Fruit fly (Drosophila melanogaster): ENCODE results near the gene CG18268.
A peak's percentile ranks its signal among the peaks of the same experiment; 100 is the strongest.

CG18268 gene

DNA sequence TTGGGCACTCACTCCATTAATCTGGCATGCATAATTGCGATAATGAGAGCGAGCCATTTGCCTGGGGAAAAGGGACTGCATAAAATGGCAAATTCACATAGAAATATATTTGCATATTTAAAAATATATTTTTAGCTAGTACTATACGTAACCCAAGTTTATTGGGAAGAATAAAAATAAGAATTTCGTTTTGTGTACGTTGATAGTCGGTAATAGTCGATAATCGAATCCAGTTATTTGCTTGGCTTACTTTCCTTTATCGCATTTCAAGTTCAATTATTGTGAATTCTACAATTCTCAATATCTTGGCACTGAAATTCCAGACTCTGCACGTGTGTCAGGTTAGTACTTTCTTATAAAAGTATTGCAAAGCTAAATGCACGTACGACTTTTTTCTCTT, 1.5 kb downstream of the CG18268 start, which contains the start of gene CG3014:
TSS of gene CG3014 (minus strand) at position 101 of the 400 bp plus-strand sequence.
- TF ChIP-seq h (GFP tag; optimal IDR thresholded peaks at IDR 0.05) (no peak), Rel (GFP tag; optimal IDR thresholded peaks at IDR 0.05) (no peak), Rel (tag; optimal IDR thresholded peaks at IDR 0.05) (no peak), Hr83 (GFP tag; optimal IDR thresholded peaks at IDR 0.05; ENCODE audit: poor library complexity, severe bottlenecking) (no peak), lola (GFP tag; optimal IDR thresholded peaks at IDR 0.05) (no peak), brk (GFP tag; optimal IDR thresholded peaks at IDR 0.05) (no peak), Myc (optimal IDR thresholded peaks at IDR 0.05) (no peak), GATAd (GFP tag; optimal IDR thresholded peaks at IDR 0.05) (no peak), Dfd (GFP tag; optimal IDR thresholded peaks at IDR 0.05) (no peak), usp (GFP tag; optimal IDR thresholded peaks at IDR 0.05) (no peak), dl (GFP tag; optimal IDR thresholded peaks at IDR 0.05; ENCODE audit: insufficient read depth in 1 of 2, partially characterized antibody in 2 of 2) (no peak), Abd-B (GFP tag; optimal IDR thresholded peaks at IDR 0.05) (no peak), sv (GFP tag; optimal IDR thresholded peaks at IDR 0.05) (no peak), Hr78 (GFP tag; optimal IDR thresholded peaks at IDR 0.05) (no peak), Dif (GFP tag; optimal IDR thresholded peaks at IDR 0.05; ENCODE audit: partially characterized antibody) (no peak), jim (GFP tag; optimal IDR thresholded peaks at IDR 0.05) (no peak), Vsx2 (GFP tag; optimal IDR thresholded peaks at IDR 0.05; ENCODE audit: partially characterized antibody) (no peak), Hnf4 (GFP tag; optimal IDR thresholded peaks at IDR 0.05) (no peak), Sp1 (GFP tag; optimal IDR thresholded peaks at IDR 0.05) (no peak), woc (GFP tag; optimal IDR thresholded peaks at IDR 0.05) (no peak), tai (GFP tag; optimal IDR thresholded peaks at IDR 0.05) (no peak)

DNA sequence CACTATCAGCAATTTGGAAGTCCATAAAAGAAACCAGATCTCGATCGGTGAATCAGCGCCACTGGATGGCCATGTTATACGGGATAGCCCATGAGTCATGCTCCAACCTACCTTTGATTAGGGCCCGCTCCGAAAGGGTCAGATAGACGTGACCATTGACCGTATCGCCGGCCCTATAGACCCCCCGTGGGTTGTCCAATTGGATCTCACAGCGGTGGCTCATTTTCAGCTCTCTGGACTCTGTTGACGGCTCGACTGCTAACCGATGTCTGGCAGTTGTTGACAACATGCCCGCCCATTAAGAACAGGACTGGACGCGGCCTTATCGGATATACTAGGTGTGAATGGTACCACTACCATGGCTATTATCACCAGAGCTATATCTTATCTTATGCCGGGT, 5.7 kb downstream of the CG18268 start, which contains the start of gene CG18744:
TSS of gene CG18744 (minus strand) at position 247 of the 400 bp plus-strand sequence.
- no peak for TF ChIP-seq psq (GFP tag; optimal IDR thresholded peaks at IDR 0.05)
- no peak for TF ChIP-seq dmrt93B (GFP tag; optimal IDR thresholded peaks at IDR 0.05)
- TF ChIP-seq h (GFP tag; optimal IDR thresholded peaks at IDR 0.05): no peak
- TF ChIP-seq Jra (GFP tag; optimal IDR thresholded peaks at IDR 0.05): no peak
- no peak for TF ChIP-seq CG32264 (GFP tag; optimal IDR thresholded peaks at IDR 0.05)
- no peak for TF ChIP-seq OdsH (GFP tag; optimal IDR thresholded peaks at IDR 0.05)
- TF ChIP-seq rgr (GFP tag; optimal IDR thresholded peaks at IDR 0.05): no peak
- no peak for TF ChIP-seq fru (GFP tag; optimal IDR thresholded peaks at IDR 0.05)
- no peak for TF ChIP-seq lola (GFP tag; optimal IDR thresholded peaks at IDR 0.05)
- TF ChIP-seq Dfd (GFP tag; optimal IDR thresholded peaks at IDR 0.05): no peak
- no peak for TF ChIP-seq N (GFP tag; optimal IDR thresholded peaks at IDR 0.05)
- TF ChIP-seq HLH106 (tag; optimal IDR thresholded peaks at IDR 0.05): no peak

dm6 chr3R:7793855-7794254, 10.4 kb downstream of the CG18268 start, which contains the start of gene CG2641:
TSS of gene CG2641 (plus strand) at chr3R:7794069.
- no peak for TF ChIP-seq sv (GFP tag; optimal IDR thresholded peaks at IDR 0.05)
- no peak for TF ChIP-seq tai (GFP tag; optimal IDR thresholded peaks at IDR 0.05)
- peak; percentile 16 for TF ChIP-seq Vsx2 (GFP tag; optimal IDR thresholded peaks at IDR 0.05; ENCODE audit: partially characterized antibody)
- TF ChIP-seq dmrt93B (GFP tag; optimal IDR thresholded peaks at IDR 0.05): no peak
- TF ChIP-seq Abd-B (GFP tag; optimal IDR thresholded peaks at IDR 0.05): no peak
- TF ChIP-seq lola (GFP tag; optimal IDR thresholded peaks at IDR 0.05): no peak
- TF ChIP-seq Hr78 (GFP tag; optimal IDR thresholded peaks at IDR 0.05): no peak
- TF ChIP-seq Hnf4 (GFP tag; optimal IDR thresholded peaks at IDR 0.05): no peak
- TF ChIP-seq usp (GFP tag; optimal IDR thresholded peaks at IDR 0.05): no peak
- TF ChIP-seq foxo (GFP tag; optimal IDR thresholded peaks at IDR 0.05): peak in 1 of 2 experiments; percentile 80
- no peak for TF ChIP-seq Dfd (GFP tag; optimal IDR thresholded peaks at IDR 0.05)
- peak; percentile 48 for TF ChIP-seq Sp1 (GFP tag; optimal IDR thresholded peaks at IDR 0.05)
- no peak for TF ChIP-seq br (GFP tag; optimal IDR thresholded peaks at IDR 0.05)
- TF ChIP-seq brk (GFP tag; optimal IDR thresholded peaks at IDR 0.05): peak; percentile 34
- TF ChIP-seq Mio (GFP tag; optimal IDR thresholded peaks at IDR 0.05): no peak
- no peak for TF ChIP-seq Jra (GFP tag; optimal IDR thresholded peaks at IDR 0.05)
- no peak for TF ChIP-seq dl (GFP tag; optimal IDR thresholded peaks at IDR 0.05; ENCODE audit: insufficient read depth in 1 of 2, partially characterized antibody in 2 of 2)
- TF ChIP-seq Myc (optimal IDR thresholded peaks at IDR 0.05): no peak
- TF ChIP-seq Rel (GFP tag; optimal IDR thresholded peaks at IDR 0.05): peak; percentile 95
- TF ChIP-seq Rel (tag; optimal IDR thresholded peaks at IDR 0.05): no peak
- TF ChIP-seq N (GFP tag; optimal IDR thresholded peaks at IDR 0.05): no peak
- TF ChIP-seq dsf (GFP tag; optimal IDR thresholded peaks at IDR 0.05; ENCODE audit: borderline replicate concordance): no peak
- TF ChIP-seq CG9705 (GFP tag; optimal IDR thresholded peaks at IDR 0.05): no peak
- no peak for TF ChIP-seq woc (GFP tag; optimal IDR thresholded peaks at IDR 0.05)
- no peak for TF ChIP-seq fru (GFP tag; optimal IDR thresholded peaks at IDR 0.05)
- peak; percentile 58 for TF ChIP-seq sage (GFP tag; optimal IDR thresholded peaks at IDR 0.05)
- no peak for TF ChIP-seq pan (optimal IDR thresholded peaks at IDR 0.05)
- TF ChIP-seq jim (GFP tag; optimal IDR thresholded peaks at IDR 0.05): no peak
- peak; percentile 38 for TF ChIP-seq Dif (GFP tag; optimal IDR thresholded peaks at IDR 0.05; ENCODE audit: partially characterized antibody)
- TF ChIP-seq h (GFP tag; optimal IDR thresholded peaks at IDR 0.05): no peak
- no peak for TF ChIP-seq rgr (GFP tag; optimal IDR thresholded peaks at IDR 0.05)
- TF ChIP-seq ey (GFP tag; optimal IDR thresholded peaks at IDR 0.05): no peak
- no peak for TF ChIP-seq GATAd (GFP tag; optimal IDR thresholded peaks at IDR 0.05)
- peak; percentile 92 for TF ChIP-seq CrebA (GFP tag; optimal IDR thresholded peaks at IDR 0.05; ENCODE audit: borderline replicate concordance)
- TF ChIP-seq CG32264 (GFP tag; optimal IDR thresholded peaks at IDR 0.05): peak; percentile 36
- no peak for TF ChIP-seq HLH106 (tag; optimal IDR thresholded peaks at IDR 0.05)
- no peak for TF ChIP-seq OdsH (GFP tag; optimal IDR thresholded peaks at IDR 0.05)
- TF ChIP-seq psq (GFP tag; optimal IDR thresholded peaks at IDR 0.05): no peak
- no peak for TF ChIP-seq Hr83 (GFP tag; optimal IDR thresholded peaks at IDR 0.05; ENCODE audit: poor library complexity, severe bottlenecking)

All from whole organism, wandering third instar larva.